Worm (Caenorhabditis elegans) whole organism, L1 larva: ENCODE data around the gene lap-1.
A peak's percentile ranks its signal among the peaks of the same experiment; 100 is the strongest.

Source experiments
- C34B4.2 ChIP-seq: sonication (generic microtip); optimal IDR thresholded peaks from 2 replicates; lab custom pipeline; 2017; ENCODE audit warnings: mild to moderate bottlenecking, missing genetic modification characterization, missing compliant biosample characterization
- Y116A8C.19 ChIP-seq: sonication (generic microtip); optimal IDR thresholded peaks from 2 replicates; lab custom pipeline; 2016; ENCODE audit warnings: missing compliant biosample characterization, missing genetic modification characterization, borderline replicate concordance
- aly-2 ChIP-seq: fragments of 150-350 bp; optimal IDR thresholded peaks from 2 replicates; lab custom pipeline; 2014; ENCODE audit warnings: missing biosample characterization, missing genetic modification characterization
- ama-1 ChIP-seq: fragments of 150-350 bp; optimal IDR thresholded peaks from 2 replicates; lab custom pipeline; 2014
- blmp-1 ChIP-seq: fragments of 150-350 bp; optimal IDR thresholded peaks from 2 replicates; lab custom pipeline; 2014; ENCODE audit warnings: missing biosample characterization, missing genetic modification characterization
- ceh-8 ChIP-seq: fragments of 200-800 bp; sonication (Bioruptor generic); optimal IDR thresholded peaks from 2 replicates; lab custom pipeline; 2018; ENCODE audit warnings: mild to moderate bottlenecking, missing genetic modification characterization, moderate library complexity, missing compliant biosample characterization
- ceh-88 ChIP-seq: fragments of 200-800 bp; sonication (Bioruptor generic); IDR thresholded peaks from 2 replicates; pipeline ENCODE4 v1.3.6; 2022; ENCODE audit warnings: missing genetic modification characterization, missing compliant biosample characterization
- ceh-90 ChIP-seq: sonication (generic microtip); optimal IDR thresholded peaks from 2 replicates; lab custom pipeline; 2016; ENCODE audit warnings: missing genetic modification characterization, missing compliant biosample characterization
- ces-1 ChIP-seq: fragments of 150-350 bp; optimal IDR thresholded peaks from 2 replicates; lab custom pipeline; 2014; ENCODE audit warnings: missing biosample characterization, missing genetic modification reagents, missing genetic modification characterization
- dsc-1 ChIP-seq: sonication (generic microtip); optimal IDR thresholded peaks from 2 replicates; lab custom pipeline; 2016; ENCODE audit warnings: mild to moderate bottlenecking, missing genetic modification characterization, missing compliant biosample characterization
- efl-3 ChIP-seq: fragments of 200-800 bp; sonication (Bioruptor generic); optimal IDR thresholded peaks from 2 replicates; lab custom pipeline; 2018; ENCODE audit warnings: mild to moderate bottlenecking, missing genetic modification characterization, missing compliant biosample characterization
- egl-13 ChIP-seq: sonication (generic microtip); optimal IDR thresholded peaks from 2 replicates; lab custom pipeline; 2016; ENCODE audit warnings: missing genotype, missing genetic modification reagents, missing genetic modification characterization, missing compliant biosample characterization
- elt-2 ChIP-seq: sonication (generic microtip); optimal IDR thresholded peaks from 2 replicates; lab custom pipeline; 2016; ENCODE audit warnings: missing genetic modification characterization, mild to moderate bottlenecking, inconsistent platforms, missing compliant biosample characterization, missing genetic modification reagents
- fkh-10 ChIP-seq: sonication (generic microtip); optimal IDR thresholded peaks from 2 replicates; lab custom pipeline; 2017; ENCODE audit warnings: missing biosample characterization, missing genetic modification reagents, missing genetic modification characterization
- hlh-17 ChIP-seq: fragments of 200-800 bp; sonication (Bioruptor generic); optimal IDR thresholded peaks from 2 replicates; lab custom pipeline; 2018; ENCODE audit warnings: missing genetic modification characterization, mild to moderate bottlenecking, missing compliant biosample characterization, moderate library complexity, borderline replicate concordance
- irx-1 ChIP-seq: sonication (generic microtip); optimal IDR thresholded peaks from 2 replicates; lab custom pipeline; 2016; ENCODE audit warnings: missing genetic modification characterization, missing compliant biosample characterization
- isw-1 ChIP-seq: fragments of 200-800 bp; sonication (Bioruptor generic); IDR thresholded peaks from 2 replicates; pipeline ENCODE4 v1.3.6; 2022; ENCODE audit warnings: missing genetic modification characterization, missing compliant biosample characterization
- lin-13 ChIP-seq: fragments of 150-350 bp; optimal IDR thresholded peaks from 2 replicates; lab custom pipeline; 2014; ENCODE audit warnings: missing biosample characterization, missing genetic modification reagents, missing genetic modification characterization
- lin-35 ChIP-seq, 2 experiments: fragments of 150-350 bp; optimal IDR thresholded peaks; 2 replicates each; lab custom pipeline; 2014; ENCODE audit warnings: missing biosample characterization in 2 of 2, missing genetic modification characterization in 2 of 2, missing genetic modification reagents in 2 of 2
- lsy-2 ChIP-seq, 2 experiments: fragments of 150-350 bp; optimal IDR thresholded peaks; 2 replicates each; lab custom pipeline; 2014; ENCODE audit warnings: missing biosample characterization in 2 of 2, missing genetic modification characterization in 2 of 2
- mab-9 ChIP-seq: fragments of 200-800 bp; sonication (Bioruptor generic); IDR thresholded peaks from 2 replicates; pipeline ENCODE4 v1.3.6; 2022; ENCODE audit warnings: missing genetic modification reagents, missing genetic modification characterization, missing compliant biosample characterization
- mdl-1 ChIP-seq, 2 experiments: fragments of 150-350 bp; optimal IDR thresholded peaks; 2 replicates each; lab custom pipeline; 2014 to 2017; ENCODE audit warnings: missing biosample characterization in 2 of 2, missing genetic modification characterization in 2 of 2, inconsistent platforms in 1 of 2
- mef-2 ChIP-seq: fragments of 150-350 bp; optimal IDR thresholded peaks from 2 replicates; lab custom pipeline; 2014; ENCODE audit warnings: missing biosample characterization, missing genetic modification characterization
- mep-1 ChIP-seq: fragments of 150-350 bp; optimal IDR thresholded peaks from 2 replicates; lab custom pipeline; 2014; ENCODE audit warnings: missing biosample characterization, missing genetic modification characterization
- nhr-11 ChIP-seq: fragments of 150-350 bp; optimal IDR thresholded peaks from 2 replicates; lab custom pipeline; 2014; ENCODE audit warnings: missing biosample characterization, missing genetic modification characterization
- nhr-237 ChIP-seq: fragments of 150-350 bp; optimal IDR thresholded peaks from 2 replicates; lab custom pipeline; 2014; ENCODE audit warnings: missing biosample characterization, missing genetic modification characterization
- nhr-47 ChIP-seq: sonication (generic microtip); optimal IDR thresholded peaks from 2 replicates; lab custom pipeline; 2016; ENCODE audit warnings: mild to moderate bottlenecking, missing genetic modification characterization, moderate library complexity, missing compliant biosample characterization
- nhr-76 ChIP-seq: sonication (generic microtip); optimal IDR thresholded peaks from 2 replicates; lab custom pipeline; 2017; ENCODE audit warnings: missing biosample characterization, missing genetic modification characterization
- nhr-77 ChIP-seq: fragments of 150-350 bp; optimal IDR thresholded peaks from 2 replicates; lab custom pipeline; 2014; ENCODE audit warnings: missing biosample characterization, missing genetic modification characterization
- nhr-85 ChIP-seq: sonication (generic microtip); peaks from one replicate; lab custom pipeline; 2016; ENCODE audit warnings: missing genetic modification characterization, inconsistent platforms, missing compliant biosample characterization
- nhr-90 ChIP-seq: sonication (generic microtip); optimal IDR thresholded peaks from 2 replicates; lab custom pipeline; 2016; ENCODE audit warnings: mild to moderate bottlenecking, missing genetic modification characterization, missing compliant biosample characterization; ENCODE audit not compliant: poor library complexity
- pag-3 ChIP-seq: sonication (generic microtip); optimal IDR thresholded peaks from 2 replicates; lab custom pipeline; 2017; ENCODE audit warnings: missing genetic modification characterization, mild to moderate bottlenecking, missing compliant biosample characterization, antibody characterized with exemption, borderline replicate concordance; ENCODE audit not compliant: insufficient read depth
- skn-1 ChIP-seq: fragments of 150-350 bp; optimal IDR thresholded peaks from 2 replicates; lab custom pipeline; 2014; ENCODE audit warnings: missing biosample characterization, missing genetic modification characterization
- snpc-4 ChIP-seq: fragments of 150-350 bp; optimal IDR thresholded peaks from 2 replicates; lab custom pipeline; 2014; ENCODE audit warnings: missing biosample characterization, missing genetic modification characterization
- sox-4 ChIP-seq: sonication (generic microtip); optimal IDR thresholded peaks from 2 replicates; lab custom pipeline; 2016; ENCODE audit warnings: missing genetic modification characterization, missing compliant biosample characterization
- swsn-7 ChIP-seq: sonication (generic microtip); optimal IDR thresholded peaks from 2 replicates; lab custom pipeline; 2016; ENCODE audit warnings: missing genetic modification characterization, missing compliant biosample characterization
- tlp-1 ChIP-seq: fragments of 150-350 bp; optimal IDR thresholded peaks from 2 replicates; lab custom pipeline; 2014; ENCODE audit warnings: missing biosample characterization, missing genetic modification characterization
- unc-98 ChIP-seq: fragments of 200-800 bp; sonication (Bioruptor generic); IDR thresholded peaks from 2 replicates; pipeline ENCODE4 v1.3.6; 2022; ENCODE audit warnings: missing genetic modification characterization, missing compliant biosample characterization
- xbp-1 ChIP-seq: sonication (generic microtip); optimal IDR thresholded peaks from 2 replicates; lab custom pipeline; 2016; ENCODE audit warnings: missing genetic modification characterization, missing compliant biosample characterization
- zip-4 ChIP-seq: fragments of 200-800 bp; sonication (Bioruptor generic); optimal IDR thresholded peaks from 2 replicates; lab custom pipeline; 2018; ENCODE audit warnings: mild to moderate bottlenecking, missing genetic modification characterization, moderate library complexity, missing compliant biosample characterization
- ztf-4 ChIP-seq: fragments of 150-350 bp; optimal IDR thresholded peaks from 2 replicates; lab custom pipeline; 2014; ENCODE audit warnings: missing biosample characterization, missing genetic modification characterization

Gene lap-1

ce11 chrIII:8446940-8447403 is 45.2 kb upstream of the lap-1 start, which contains the start of gene rpn-3 (continued):
- peak; percentile 93 for TF ChIP-seq nhr-11
- TF ChIP-seq mef-2 (tag; lab: Kevin White, UChicago): peak; percentile 69
- TF ChIP-seq lin-35 (GFP tag; optimal IDR thresholded peaks at IDR 0.05; lab: Kevin White, UChicago): peak; percentile 93
- peak; percentile 97 for TF ChIP-seq lsy-2 (tag; optimal IDR thresholded peaks at IDR 0.05; lab: Kevin White, UChicago)
- peak; percentile 69 for TF ChIP-seq efl-3 (GFP tag; lab: Kevin White, UChicago)

ce11 chrIII:8446534-8446933 is 44.8 kb upstream of the lap-1 start, which contains the start of gene hsp-110:
Gene hsp-110, minus strand, starts transcription at chrIII:8446909.
- TF ChIP-seq nhr-85 (tag; lab: Kevin White, UChicago) (no peak), isw-1 (GFP tag; lab: Robert Waterston, UW) (no peak), hlh-17 (GFP tag; lab: Kevin White, UChicago) (no peak), mab-9 (GFP tag; lab: Robert Waterston, UW) (no peak), nhr-237 (tag; lab: Kevin White, UChicago) (no peak)
- TF ChIP-seq, all 84 proteins: peak for 0

ce11 chrIII:8446061-8446460 is 44.3 kb upstream of the lap-1 start:
- TF ChIP-seq mep-1: peak; percentile 53
- no peak for TF ChIP-seq lin-35 (GFP tag; optimal IDR thresholded peaks at IDR 0.05; lab: Kevin White, UChicago)
- TF ChIP-seq, all 84 proteins: peak for 1

ce11 chrIII:8444433-8445090 is 42.8 kb upstream of the lap-1 start:
- TF ChIP-seq ces-1: no peak
- TF ChIP-seq lin-13 (GFP tag; lab: Kevin White, UChicago): no peak
- peak; percentile 70 for TF ChIP-seq ama-1 (lab: Kevin White, UChicago)
- no peak for TF ChIP-seq mab-9 (GFP tag; lab: Robert Waterston, UW)
- no peak for TF ChIP-seq sox-4 (tag; lab: Kevin White, UChicago)
- no peak for TF ChIP-seq fkh-10 (GFP tag; lab: Kevin White, UChicago)
- TF ChIP-seq skn-1: peak; percentile 30
- no peak for TF ChIP-seq dsc-1 (tag; lab: Kevin White, UChicago)
- peak; percentile 54 for TF ChIP-seq aly-2 (tag; lab: Kevin White, UChicago)

- TF ChIP-seq hlh-17 (GFP tag; lab: Kevin White, UChicago) (no peak), pag-3 (tag; lab: Kevin White, UChicago) (no peak), Y116A8C.19 (tag; lab: Kevin White, UChicago) (no peak), swsn-7 (peak; percentile 55), xbp-1 (peak; percentile 91), blmp-1 (peak; percentile 68), C34B4.2 (tag; lab: Kevin White, UChicago) (no peak), snpc-4 (tag; lab: Kevin White, UChicago) (peak; percentile 83), ztf-4 (peak; percentile 92), nhr-77 (tag; lab: Kevin White, UChicago) (no peak), lin-35 (GFP tag; optimal IDR thresholded peaks at IDR 0.05; lab: Kevin White, UChicago) (peak; percentile 16 to 65), mab-9 (GFP tag; lab: Robert Waterston, UW) (peak; percentile 41; the same call in 1 of the 2 replicates), nhr-47 (tag; lab: Kevin White, UChicago) (peak; percentile 19), ceh-88 (GFP tag; lab: Robert Waterston, UW) (peak; percentile 44; the same call in 1 of the 2 replicates), nhr-11 (no peak), tlp-1 (no peak), nhr-90 (peak; percentile 60), nhr-85 (tag; lab: Kevin White, UChicago) (peak; percentile 70), egl-13 (tag; lab: Kevin White, UChicago) (peak; percentile 44), ceh-90 (peak; percentile 36), irx-1 (tag; lab: Kevin White, UChicago) (peak; percentile 15), unc-98 (no peak), elt-2 (tag; lab: Kevin White, UChicago) (peak; percentile 73), ceh-8 (GFP tag; lab: Kevin White, UChicago) (no peak), fkh-10 (GFP tag; lab: Kevin White, UChicago) (no peak), zip-4 (GFP tag; lab: Kevin White, UChicago) (peak; percentile 5), mep-1 (peak; percentile 99), mdl-1 (tag; optimal IDR thresholded peaks at IDR 0.05; lab: Kevin White, UChicago) (peak in 1 of 2 experiments; percentile 14), nhr-76 (tag; lab: Kevin White, UChicago) (no peak), sox-4 (tag; lab: Kevin White, UChicago) (no peak)
These were observed 41.9 kb upstream of the lap-1 start, which contains the start of gene ufbp-1 for ce11 chrIII:8443557-8444131. Gene ufbp-1, minus strand, starts transcription at chrIII:8443607.
